Fruit fly (Drosophila melanogaster): ENCODE data around the gene sob.

DNA sequence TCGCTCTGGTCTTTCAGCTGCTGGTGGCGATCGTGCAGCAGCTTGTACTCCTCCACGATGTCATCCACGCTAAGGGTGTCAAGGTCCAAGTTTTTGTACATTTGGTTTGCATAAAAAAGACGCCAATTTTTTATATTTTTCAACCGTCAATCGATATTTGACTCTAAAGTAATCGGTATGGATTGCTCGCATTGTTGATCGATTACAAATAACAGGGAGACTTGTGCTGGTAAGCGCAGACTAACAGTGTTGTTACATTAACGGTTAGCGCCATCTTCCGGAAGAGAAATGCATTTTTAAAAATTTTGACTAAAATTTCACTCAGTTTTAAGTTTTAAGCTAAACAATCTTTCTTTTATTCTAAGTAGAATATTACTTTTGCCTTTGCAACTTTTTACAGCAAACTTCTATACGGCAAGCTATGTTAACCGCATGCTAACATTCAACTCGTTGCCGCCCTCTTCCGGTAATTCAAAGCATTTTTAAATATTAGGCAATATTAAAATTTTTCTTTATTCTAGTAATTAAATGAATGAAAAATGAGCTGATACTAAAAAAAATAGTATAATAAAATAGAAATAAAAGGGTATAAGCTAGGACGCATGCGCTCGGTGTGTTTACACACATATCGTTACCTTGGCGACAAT is 50.3 kb downstream of the sob start, which contains the start of the genes Spindly and IFT57:
- TF ChIP-seq woc (GFP tag; optimal IDR thresholded peaks at IDR 0.05), result no peak
- TF ChIP-seq ey (GFP tag; optimal IDR thresholded peaks at IDR 0.05), result no peak
- TF ChIP-seq Dfd (GFP tag; optimal IDR thresholded peaks at IDR 0.05), result no peak
- TF ChIP-seq Rel (GFP tag; optimal IDR thresholded peaks at IDR 0.05), result no peak
- TF ChIP-seq Rel (tag; optimal IDR thresholded peaks at IDR 0.05), result no peak
- no peak for TF ChIP-seq Sp1 (GFP tag; optimal IDR thresholded peaks at IDR 0.05)

Measured in whole organism, wandering third instar larva.